Fruit fly (Drosophila melanogaster): ENCODE data around the gene mmm.

The mmm gene

dm6 chr3L:7592113-7592752 is 9.0 kb downstream of the mmm start (continued):
- TF ChIP-seq tio (GFP tag; optimal IDR thresholded peaks at IDR 0.05) (peak; percentile 7), CG14441 (GFP tag; IDR thresholded peaks at IDR 0.05) (0 out of 2 replicates have a peak, but pooled peaks have one; percentile 5), BEAF-32 (GFP tag; optimal IDR thresholded peaks at IDR 0.05) (no peak), dysf (GFP tag; IDR thresholded peaks at IDR 0.05) (0 out of 3 replicates have a peak, but pooled peaks have one; percentile 39), org-1 (GFP tag; optimal IDR thresholded peaks at IDR 0.05) (peak; percentile 3), Ptx1 (GFP tag; IDR thresholded peaks at IDR 0.05) (peak; percentile 41; the same call in 1 of the 2 replicates)

DNA sequence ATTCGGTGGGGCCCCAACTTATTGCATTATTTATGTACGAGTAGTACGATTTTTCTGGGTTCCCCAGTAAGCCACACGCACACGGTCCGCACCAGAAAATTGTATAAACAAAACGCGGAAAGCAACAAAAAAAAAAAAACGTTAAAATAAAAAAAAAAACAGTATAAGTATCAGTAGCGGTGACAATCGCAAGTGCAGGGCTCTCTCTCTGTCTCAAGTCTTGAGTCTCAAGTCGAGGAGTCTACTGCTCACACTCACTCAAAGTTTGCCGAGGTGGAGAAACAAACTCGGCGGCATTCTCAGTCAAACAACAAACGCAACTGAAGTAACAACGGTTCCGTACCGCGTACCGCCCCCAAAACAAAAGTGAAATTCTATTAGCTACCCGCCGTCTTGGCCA is 9.5 kb downstream of the mmm start, which contains the start of gene Pura:
Gene Pura, plus strand, starts transcription at position 301 of the 400 bp plus-strand sequence.
- TF ChIP-seq Meics (GFP tag; optimal IDR thresholded peaks at IDR 0.05) (no peak), maf-S (GFP tag; optimal IDR thresholded peaks at IDR 0.05) (no peak), NK7.1 (GFP tag; optimal IDR thresholded peaks at IDR 0.05) (no peak), trh (GFP tag; optimal IDR thresholded peaks at IDR 0.05) (no peak), ci (GFP tag; IDR thresholded peaks at IDR 0.05) (no peak), hb (GFP tag; IDR thresholded peaks at IDR 0.05; ENCODE audit: partially characterized antibody) (no peak), so (GFP tag; IDR thresholded peaks at IDR 0.05) (no peak), CG12744 (GFP tag; optimal IDR thresholded peaks at IDR 0.05) (no peak), CG8089 (GFP tag; optimal IDR thresholded peaks at IDR 0.05) (no peak), CG16815 (GFP tag; optimal IDR thresholded peaks at IDR 0.05) (no peak), crc (GFP tag; optimal IDR thresholded peaks at IDR 0.05) (no peak)

DNA sequence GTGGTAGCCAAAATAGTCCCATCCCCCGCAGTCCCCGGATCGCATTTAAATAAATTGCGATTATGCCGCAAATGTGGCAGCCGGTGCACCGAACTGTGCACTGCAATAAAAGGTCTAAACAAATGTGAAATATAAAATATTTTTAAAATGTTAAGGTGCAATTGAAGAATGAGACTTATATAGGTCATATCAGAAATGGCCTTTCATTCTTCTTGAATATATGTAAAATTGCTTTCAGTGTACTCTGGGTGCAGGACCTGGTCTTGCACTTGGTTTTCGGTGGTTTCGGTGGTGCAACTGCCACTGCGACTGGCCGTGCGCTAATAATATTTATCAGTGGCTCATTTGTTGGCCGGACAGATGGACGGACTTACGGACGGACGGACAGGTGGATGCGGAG is 15.1 kb downstream of the mmm start:
- peak; percentile 7; the same call in 1 of the 2 replicates for TF ChIP-seq ranshi (GFP tag; IDR thresholded peaks at IDR 0.05)
- no peak for TF ChIP-seq usp (GFP tag; optimal IDR thresholded peaks at IDR 0.05)
- no peak for TF ChIP-seq ken (GFP tag; IDR thresholded peaks at IDR 0.05)
- TF ChIP-seq CG12391 (tag; optimal IDR thresholded peaks at IDR 0.05), result no peak
- no peak for TF ChIP-seq CG12769 (tag; optimal IDR thresholded peaks at IDR 0.05)
- TF ChIP-seq NC2β (GFP tag; optimal IDR thresholded peaks at IDR 0.05), result no peak
- no peak for TF ChIP-seq PHDP (tag; optimal IDR thresholded peaks at IDR 0.05)
- TF ChIP-seq CG1647 (GFP tag; optimal IDR thresholded peaks at IDR 0.05), result no peak
- TF ChIP-seq CG2129 (GFP tag; IDR thresholded peaks at IDR 0.05; ENCODE audit: partially characterized antibody), result no peak
- no peak for TF ChIP-seq Doc3 (GFP tag; IDR thresholded peaks at IDR 0.05; ENCODE audit: partially characterized antibody)
- no peak for TF ChIP-seq CG6683 (GFP tag; optimal IDR thresholded peaks at IDR 0.05)
- peak; percentile 79 for TF ChIP-seq Drgx (GFP tag; IDR thresholded peaks at IDR 0.05)
- no peak for TF ChIP-seq CG7963 (GFP tag; IDR thresholded peaks at IDR 0.05; ENCODE audit: partially characterized antibody)
- no peak for TF ChIP-seq MTF-1 (GFP tag; optimal IDR thresholded peaks at IDR 0.05; ENCODE audit: borderline replicate concordance)
- TF ChIP-seq Mrtf (GFP tag; IDR thresholded peaks at IDR 0.05), result no peak
- TF ChIP-seq CG10462 (GFP tag; optimal IDR thresholded peaks at IDR 0.05), result no peak
- TF ChIP-seq Bdp1 (GFP tag; optimal IDR thresholded peaks at IDR 0.05), result no peak
- no peak for TF ChIP-seq nerfin-2 (GFP tag; IDR thresholded peaks at IDR 0.05; ENCODE audit: partially characterized antibody)
- no peak for TF ChIP-seq bab2 (GFP tag; optimal IDR thresholded peaks at IDR 0.05)
- TF ChIP-seq jumu (GFP tag; optimal IDR thresholded peaks at IDR 0.05), result no peak
- TF ChIP-seq CkIIα-i1 (GFP tag; IDR thresholded peaks at IDR 0.05), result no peak
- TF ChIP-seq lilli (GFP tag; optimal IDR thresholded peaks at IDR 0.05), result no peak
- no peak for TF ChIP-seq az2 (GFP tag; optimal IDR thresholded peaks at IDR 0.05)
- no peak for TF ChIP-seq da (GFP tag; optimal IDR thresholded peaks at IDR 0.05)
- TF ChIP-seq dysf (GFP tag; IDR thresholded peaks at IDR 0.05), result no peak
- no peak for TF ChIP-seq unpg (GFP tag; optimal IDR thresholded peaks at IDR 0.05)
- TF ChIP-seq aop (GFP tag; IDR thresholded peaks at IDR 0.05), result no peak
- TF ChIP-seq CG18599 (GFP tag; optimal IDR thresholded peaks at IDR 0.05), result no peak
- no peak for TF ChIP-seq HHEX (GFP tag; optimal IDR thresholded peaks at IDR 0.05)
- no peak for TF ChIP-seq Dek (tag; optimal IDR thresholded peaks at IDR 0.05)
- TF ChIP-seq CG17186 (GFP tag; optimal IDR thresholded peaks at IDR 0.05), result no peak
- TF ChIP-seq slbo (GFP tag; IDR thresholded peaks at IDR 0.05), result no peak

All from whole organism, embryonic.